Fruit fly (Drosophila melanogaster) whole organism: Measurements from ENCODE around the gene CG13643.

Experiments used
- CG8478 ChIP-seq: fragments of >200 bp; optimal IDR thresholded peaks from 2 replicates; lab custom pipeline; 2018; ENCODE audit warnings: inconsistent platforms
- EcR ChIP-seq, 2 experiments: fragments of >200 bp; optimal IDR thresholded peaks; 2 replicates each; lab custom pipeline; 2017; ENCODE audit warnings: missing biosample characterization in 2 of 2, missing genetic modification characterization in 2 of 2, missing genetic modification reagents in 2 of 2
- psq ChIP-seq: fragments of >200 bp; optimal IDR thresholded peaks from 2 replicates; lab custom pipeline; 2017
- usp ChIP-seq: fragments of >200 bp; optimal IDR thresholded peaks from 2 replicates; lab custom pipeline; 2017; ENCODE audit warnings: missing biosample characterization, missing genetic modification characterization, mixed read lengths

dm6 chr3R:24931856-24932255 is 26.1 kb upstream of the CG13643 start, which contains the start of gene CG11771:
- TF ChIP-seq usp (GFP tag; lab: Kevin White, UChicago) (no peak), EcR (GFP tag; optimal IDR thresholded peaks at IDR 0.05; lab: Kevin White, UChicago) (no peak), psq (lab: Kevin White, UChicago) (no peak), CG8478 (lab: Kevin White, UChicago) (no peak)
